Worm (Caenorhabditis elegans): ENCODE data around the gene srg-26.

The srg-26 gene

DNA sequence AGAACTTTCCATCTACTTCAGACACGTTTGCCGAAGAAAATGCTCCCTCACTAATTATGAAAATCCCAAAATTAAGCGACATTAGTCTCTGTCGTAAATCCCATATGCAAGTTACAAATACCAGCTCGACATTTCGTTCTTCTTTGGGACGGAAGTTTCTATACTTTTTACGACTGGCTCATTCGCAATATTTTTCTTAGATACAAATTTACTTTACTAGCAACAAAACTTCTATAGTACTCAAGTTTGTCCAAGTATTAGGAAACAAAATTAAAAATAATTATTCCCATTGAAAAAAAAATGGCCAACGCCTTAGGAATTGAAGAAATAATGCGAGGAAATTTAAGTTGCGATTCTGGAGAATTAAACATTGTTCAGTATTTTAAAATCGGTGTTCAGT lies at the start of gene srg-26:
TSS of gene srg-26 (plus strand) at position 301 of the 400 bp plus-strand sequence.
- no peak for TF ChIP-seq unc-39 (tag; optimal IDR thresholded peaks at IDR 0.05)
- TF ChIP-seq fos-1 (tag; optimal IDR thresholded peaks at IDR 0.05): no peak
- TF ChIP-seq ama-1 (optimal IDR thresholded peaks at IDR 0.05): no peak
- TF ChIP-seq nhr-23 (tag; optimal IDR thresholded peaks at IDR 0.05): no peak
- no peak for TF ChIP-seq lin-11 (tag; optimal IDR thresholded peaks at IDR 0.05)
- no peak for TF ChIP-seq ceh-16 (tag; optimal IDR thresholded peaks at IDR 0.05)
- TF ChIP-seq nhr-11 (tag; optimal IDR thresholded peaks at IDR 0.05): no peak
- TF ChIP-seq mbf-1 (tag; optimal IDR thresholded peaks at IDR 0.05): no peak
- no peak for TF ChIP-seq ztf-4 (tag; optimal IDR thresholded peaks at IDR 0.05)

DNA sequence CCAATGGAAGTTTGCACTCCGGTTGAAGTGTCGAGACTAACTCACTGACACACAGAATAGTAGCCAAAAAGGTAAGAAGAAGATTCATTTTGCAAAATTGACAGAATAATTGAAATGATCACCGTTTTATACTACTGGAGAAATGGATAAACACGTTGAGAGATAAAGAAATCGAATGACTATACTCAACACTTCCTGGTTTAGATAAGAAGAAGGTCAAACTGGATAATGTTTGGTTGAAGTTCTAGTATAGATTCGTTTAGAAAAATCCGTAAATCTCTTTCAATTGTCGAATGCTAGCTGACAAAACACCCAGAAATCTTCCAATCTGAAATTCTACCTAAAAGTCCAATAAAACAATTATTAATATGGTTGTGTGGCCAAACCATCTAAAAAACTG lies 43.8 kb upstream of the srg-26 start, which contains the start of gene Y49G5A.1:
TSS of gene Y49G5A.1 (minus strand) at position 101 of the 400 bp plus-strand sequence.
- TF ChIP-seq egl-27 (tag; optimal IDR thresholded peaks at IDR 0.05) (no peak), lin-13 (GFP tag; optimal IDR thresholded peaks at IDR 0.05) (no peak), ZK546.5 (tag; optimal IDR thresholded peaks at IDR 0.05) (no peak), Y55F3AM.14 (GFP tag; optimal IDR thresholded peaks at IDR 0.05) (no peak), unc-55 (GFP tag; optimal IDR thresholded peaks at IDR 0.05) (no peak), lin-11 (tag; optimal IDR thresholded peaks at IDR 0.05) (no peak), nhr-6 (tag; optimal IDR thresholded peaks at IDR 0.05) (no peak), unc-62 (GFP tag; optimal IDR thresholded peaks at IDR 0.05) (no peak), ceh-16 (tag; optimal IDR thresholded peaks at IDR 0.05) (no peak), aly-2 (tag; optimal IDR thresholded peaks at IDR 0.05) (no peak), dmd-4 (tag; optimal IDR thresholded peaks at IDR 0.05) (no peak), peb-1 (tag; optimal IDR thresholded peaks at IDR 0.05) (no peak), ceh-82 (tag; optimal IDR thresholded peaks at IDR 0.05) (no peak), fos-1 (tag; optimal IDR thresholded peaks at IDR 0.05) (no peak), snpc-4 (tag; optimal IDR thresholded peaks at IDR 0.05) (no peak), nhr-129 (tag; optimal IDR thresholded peaks at IDR 0.05) (no peak), C34F6.9 (tag; optimal IDR thresholded peaks at IDR 0.05) (no peak)

DNA sequence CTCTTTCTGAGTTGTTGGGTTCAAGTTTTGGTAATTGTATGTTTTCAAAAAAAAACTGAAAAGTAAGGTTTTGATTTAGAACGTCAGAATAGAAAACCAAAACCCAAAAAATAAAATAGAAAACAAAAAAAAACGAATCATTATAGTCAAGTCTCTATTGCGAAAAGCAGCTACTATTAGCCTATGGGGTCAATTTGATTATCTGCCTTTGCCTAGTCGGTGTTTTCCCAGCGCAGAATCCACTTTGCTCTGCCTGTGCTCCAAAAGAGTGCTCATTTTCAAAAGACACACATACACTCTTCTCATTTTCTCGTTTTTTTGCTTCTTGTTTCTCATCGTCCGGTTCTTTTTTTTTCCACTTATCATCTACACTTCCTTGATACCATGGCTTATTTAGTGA lies 42.4 kb upstream of the srg-26 start:
- TF ChIP-seq zag-1 (tag; optimal IDR thresholded peaks at IDR 0.05) (no peak), nhr-11 (tag; optimal IDR thresholded peaks at IDR 0.05) (no peak), sma-9 (GFP tag; optimal IDR thresholded peaks at IDR 0.05) (no peak), sma-9 (tag; optimal IDR thresholded peaks at IDR 0.05) (no peak), alr-1 (tag; optimal IDR thresholded peaks at IDR 0.05) (no peak), nhr-129 (tag; optimal IDR thresholded peaks at IDR 0.05) (no peak), elt-1 (tag; optimal IDR thresholded peaks at IDR 0.05) (no peak)

DNA sequence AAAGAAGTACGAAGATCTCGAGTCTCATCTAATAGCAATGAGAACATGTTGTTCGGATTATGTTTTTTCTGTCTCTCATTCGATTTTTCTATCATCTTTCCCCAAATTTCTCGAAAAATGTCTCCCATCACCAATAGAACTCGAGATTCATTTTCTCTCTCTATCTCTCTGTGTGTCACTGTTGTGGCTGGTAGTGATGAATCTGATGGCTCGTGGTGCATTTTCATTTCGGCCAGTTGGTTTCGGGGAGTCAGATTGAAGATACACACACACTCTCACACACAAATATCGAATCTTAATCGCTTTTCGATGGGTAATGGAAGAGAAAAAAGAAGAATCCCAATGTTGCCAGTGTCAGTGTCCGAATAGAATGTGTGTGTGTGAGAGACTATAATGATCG lies 35.1 kb upstream of the srg-26 start:
- TF ChIP-seq R02D3.7 (tag; optimal IDR thresholded peaks at IDR 0.05) (no peak), F13H6.1 (tag; optimal IDR thresholded peaks at IDR 0.05) (peak; percentile 69), lsy-2 (tag; optimal IDR thresholded peaks at IDR 0.05) (peak in 1 of 2 experiments; percentile 36), nhr-129 (tag; optimal IDR thresholded peaks at IDR 0.05) (peak; percentile 75), nhr-6 (tag; optimal IDR thresholded peaks at IDR 0.05) (no peak), C34F6.9 (tag; optimal IDR thresholded peaks at IDR 0.05) (peak; percentile 46), skn-1 (tag; optimal IDR thresholded peaks at IDR 0.05) (no peak), mab-5 (tag; optimal IDR thresholded peaks at IDR 0.05) (peak; percentile 30), unc-55 (GFP tag; optimal IDR thresholded peaks at IDR 0.05) (no peak), sma-9 (GFP tag; optimal IDR thresholded peaks at IDR 0.05) (peak; percentile 28), sma-9 (tag; optimal IDR thresholded peaks at IDR 0.05) (no peak)

DNA sequence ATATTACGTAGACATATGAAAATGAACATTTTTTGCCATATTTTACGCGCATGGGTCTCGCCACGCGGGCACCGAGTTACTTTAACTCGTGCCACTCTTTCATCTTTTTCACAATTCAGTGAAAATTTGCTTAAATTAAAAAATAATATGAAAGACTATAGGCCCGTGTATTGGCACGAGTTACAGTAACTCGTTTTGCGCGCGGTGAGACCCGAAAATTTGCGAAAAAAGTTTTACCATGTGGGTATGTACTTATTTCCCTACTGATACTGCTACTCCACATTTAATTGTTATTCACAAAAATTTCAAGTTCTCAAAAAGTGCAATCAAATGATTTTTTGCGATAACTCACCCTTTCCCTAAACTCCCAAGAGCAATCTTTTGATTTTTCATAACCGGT lies 33.3 kb upstream of the srg-26 start:
- TF ChIP-seq gmeb-1 (tag; optimal IDR thresholded peaks at IDR 0.05) (no peak), elt-3 (tag; optimal IDR thresholded peaks at IDR 0.05) (no peak), blmp-1 (tag; optimal IDR thresholded peaks at IDR 0.05; ENCODE audit: insufficient read depth) (no peak), unc-39 (tag; optimal IDR thresholded peaks at IDR 0.05) (no peak), sma-3 (GFP tag; optimal IDR thresholded peaks at IDR 0.05) (no peak), skn-1 (tag; optimal IDR thresholded peaks at IDR 0.05) (no peak), nhr-129 (tag; optimal IDR thresholded peaks at IDR 0.05) (no peak), fos-1 (tag; optimal IDR thresholded peaks at IDR 0.05) (no peak), nhr-12 (tag; optimal IDR thresholded peaks at IDR 0.05) (no peak)
